Fruit fly (Drosophila melanogaster) whole organism, embryonic: Measurements from ENCODE around the gene CG14286.

Experiments
- Antp ChIP-seq: fragments of 200-800 bp; sonication (Bioruptor generic); optimal IDR thresholded peaks from 3 replicates; lab custom pipeline; 2016; ENCODE audit warnings: missing biosample characterization, missing genetic modification characterization
- Atf3 ChIP-seq: fragments of 200-800 bp; sonication (Bioruptor generic); optimal IDR thresholded peaks from 3 replicates; lab custom pipeline; 2016; ENCODE audit warnings: missing biosample characterization, missing genetic modification characterization
- CG1024 ChIP-seq: fragments of 200-800 bp; sonication (Bioruptor generic); IDR thresholded peaks from 2 replicates; pipeline ENCODE4 v1.3.6; 2022; ENCODE audit warnings: missing biosample characterization, missing genetic modification characterization
- CG11085 ChIP-seq: fragments of 200-800 bp; sonication (Bioruptor generic); IDR thresholded peaks from 2 replicates; pipeline ENCODE4 v1.3.6; 2022; ENCODE audit warnings: missing biosample characterization, missing genetic modification characterization
- CG11695 ChIP-seq: fragments of 200-800 bp; sonication (Bioruptor generic); IDR thresholded peaks from 3 replicates; pipeline ENCODE4 v1.3.6; 2022; ENCODE audit warnings: missing biosample characterization, missing genetic modification characterization
- CG12769 ChIP-seq: fragments of 200-800 bp; sonication (Bioruptor generic); optimal IDR thresholded peaks from 2 replicates; lab custom pipeline; 2019; ENCODE audit warnings: missing biosample characterization, mild to moderate bottlenecking, missing genetic modification characterization, moderate library complexity
- CG14050 ChIP-seq: fragments of 200-800 bp; sonication (Bioruptor generic); IDR thresholded peaks from 3 replicates; pipeline ENCODE4 v1.3.6; 2022; ENCODE audit warnings: missing biosample characterization, missing genetic modification characterization
- CG15269 ChIP-seq: fragments of 200-800 bp; sonication (Bioruptor generic); optimal IDR thresholded peaks from 2 replicates; lab custom pipeline; 2018; ENCODE audit warnings: missing biosample characterization, mild to moderate bottlenecking, missing genetic modification characterization, moderate library complexity
- CG15514 ChIP-seq: fragments of 200-800 bp; sonication (Bioruptor generic); optimal IDR thresholded peaks from 3 replicates; lab custom pipeline; 2017; ENCODE audit warnings: missing biosample characterization, missing genetic modification characterization, mild to moderate bottlenecking, moderate library complexity, missing genetic modification reagents
- CG1603 ChIP-seq: fragments of 200-800 bp; sonication (Bioruptor generic); optimal IDR thresholded peaks from 2 replicates; lab custom pipeline; 2019; ENCODE audit warnings: missing biosample characterization, mild to moderate bottlenecking, missing genetic modification characterization, moderate library complexity
- CG16815 ChIP-seq: fragments of 200-800 bp; sonication (Bioruptor generic); optimal IDR thresholded peaks from 3 replicates; lab custom pipeline; 2017; ENCODE audit warnings: missing biosample characterization, mild to moderate bottlenecking, missing genetic modification characterization
- CG2678 ChIP-seq: fragments of 200-800 bp; sonication (Bioruptor generic); optimal IDR thresholded peaks from 3 replicates; lab custom pipeline; 2019; ENCODE audit warnings: missing biosample characterization, mild to moderate bottlenecking, missing genetic modification characterization, moderate library complexity
- CG2875 ChIP-seq: fragments of 200-800 bp; sonication (Bioruptor generic); optimal IDR thresholded peaks from 2 replicates; lab custom pipeline; 2017; ENCODE audit warnings: missing biosample characterization, mild to moderate bottlenecking, missing genetic modification characterization, missing genetic modification reagents
- CG3407 ChIP-seq: fragments of 200-800 bp; sonication (Bioruptor generic); optimal IDR thresholded peaks from 2 replicates; lab custom pipeline; 2018; ENCODE audit warnings: missing biosample characterization, mild to moderate bottlenecking, missing genetic modification characterization
- CG3847 ChIP-seq: fragments of 200-800 bp; sonication (Bioruptor generic); IDR thresholded peaks from 2 replicates; pipeline ENCODE4 v1.3.6; 2022; ENCODE audit warnings: missing biosample characterization, missing genetic modification characterization
- CG4707 ChIP-seq: fragments of 200-800 bp; sonication (Bioruptor generic); optimal IDR thresholded peaks from 2 replicates; lab custom pipeline; 2018; ENCODE audit warnings: missing biosample characterization, mild to moderate bottlenecking, missing genetic modification characterization, moderate library complexity
- CG7556 ChIP-seq: fragments of 200-800 bp; sonication (Bioruptor generic); optimal IDR thresholded peaks from 2 replicates; lab custom pipeline; 2017; ENCODE audit warnings: missing biosample characterization, mild to moderate bottlenecking, missing genetic modification characterization
- CG8478 ChIP-seq: fragments of >200 bp; optimal IDR thresholded peaks from 2 replicates; lab custom pipeline; 2018
- CG9817 ChIP-seq: fragments of 200-800 bp; sonication (Bioruptor generic); optimal IDR thresholded peaks from 2 replicates; lab custom pipeline; 2018; ENCODE audit warnings: missing biosample characterization, mild to moderate bottlenecking, missing genetic modification characterization, moderate library complexity
- Chrac-16 ChIP-seq: fragments of 200-800 bp; sonication (Bioruptor generic); optimal IDR thresholded peaks from 3 replicates; lab custom pipeline; 2016; ENCODE audit warnings: missing biosample characterization, missing genetic modification characterization
- Doc3 ChIP-seq: fragments of 200-800 bp; sonication (Bioruptor generic); IDR thresholded peaks from 3 replicates; pipeline ENCODE4 v1.3.6; 2022; ENCODE audit warnings: missing biosample characterization, missing genetic modification characterization; ENCODE audit not compliant: partially characterized antibody
- E2f1 ChIP-seq: fragments of 200-800 bp; sonication (Bioruptor generic); IDR thresholded peaks from 2 replicates; pipeline ENCODE4 v1.3.6; 2022; ENCODE audit warnings: missing biosample characterization, missing genetic modification characterization
- Ets65A ChIP-seq: fragments of 200-800 bp; sonication (Bioruptor generic); peaks from one replicate; lab custom pipeline; 2016; ENCODE audit warnings: missing biosample characterization, missing genetic modification characterization
- Hmx ChIP-seq: fragments of 200-800 bp; sonication (Bioruptor generic); optimal IDR thresholded peaks from 2 replicates; lab custom pipeline; 2016; ENCODE audit warnings: missing biosample characterization, missing genetic modification characterization
- Hr51 ChIP-seq, 2 experiments: fragments of 200-800 bp; sonication (Bioruptor generic); optimal IDR thresholded peaks; 2 replicates in 1 of 2; 3 replicates in 1 of 2; lab custom pipeline; 2016 to 2018; ENCODE audit warnings: missing biosample characterization in 2 of 2, missing genetic modification characterization in 2 of 2, mild to moderate bottlenecking in 1 of 2, moderate library complexity in 1 of 2
- Med ChIP-seq: fragments of 200-800 bp; sonication (Bioruptor generic); peaks from one replicate; lab custom pipeline; 2016; ENCODE audit warnings: missing biosample characterization, missing genetic modification characterization, mild to moderate bottlenecking, inconsistent platforms, moderate library complexity
- Neu2 ChIP-seq: fragments of 200-800 bp; sonication (Bioruptor generic); optimal IDR thresholded peaks from 3 replicates; lab custom pipeline; 2016; ENCODE audit warnings: missing biosample characterization, missing genetic modification characterization, borderline replicate concordance
- Optix ChIP-seq: fragments of 200-800 bp; sonication (Bioruptor generic); IDR thresholded peaks from 3 replicates; pipeline ENCODE4 v1.3.6; 2022; ENCODE audit warnings: missing biosample characterization, missing genetic modification characterization
- Ptx1 ChIP-seq: fragments of 200-800 bp; sonication (Bioruptor generic); IDR thresholded peaks from 2 replicates; pipeline ENCODE4 v1.3.6; 2022; ENCODE audit warnings: missing biosample characterization, missing genetic modification characterization
- br ChIP-seq: fragments of >200 bp; optimal IDR thresholded peaks from 2 replicates; lab custom pipeline; 2017
- dati ChIP-seq: fragments of 200-800 bp; sonication (Bioruptor generic); IDR thresholded peaks from 2 replicates; pipeline ENCODE4 v1.3.6; 2022; ENCODE audit warnings: missing biosample characterization, missing genetic modification characterization
- dysf ChIP-seq: fragments of 200-800 bp; sonication (Bioruptor generic); IDR thresholded peaks from 3 replicates; pipeline ENCODE4 v1.3.6; 2022; ENCODE audit warnings: missing biosample characterization, missing genetic modification characterization
- fd96Cb ChIP-seq: fragments of 200-800 bp; sonication (Bioruptor generic); optimal IDR thresholded peaks from 2 replicates; lab custom pipeline; 2018; ENCODE audit warnings: missing biosample characterization, mild to moderate bottlenecking, missing genetic modification characterization, moderate library complexity
- gsb ChIP-seq: fragments of 200-800 bp; sonication (Bioruptor generic); IDR thresholded peaks from 2 replicates; pipeline ENCODE4 v1.3.6; 2022; ENCODE audit warnings: missing biosample characterization, missing genetic modification characterization
- gt ChIP-seq: fragments of 200-800 bp; sonication (Bioruptor generic); IDR thresholded peaks from 2 replicates; pipeline ENCODE4 v1.3.6; 2022; ENCODE audit warnings: missing biosample characterization, missing genetic modification characterization
- hkb ChIP-seq, 2 experiments: fragments of 200-800 bp in 1 of 2; fragments of >200 bp in 1 of 2; sonication (Bioruptor generic) in 1 of 2; IDR thresholded peaks in 1 of 2; optimal IDR thresholded peaks in 1 of 2; 2 replicates each; pipeline versions ENCODE4 v1.3.6 to Lab custom; 2017 to 2022; ENCODE audit warnings: missing biosample characterization in 1 of 2, missing genetic modification characterization in 1 of 2
- hth ChIP-seq: fragments of >200 bp; optimal IDR thresholded peaks from 2 replicates; lab custom pipeline; 2017; ENCODE audit warnings: inconsistent platforms
- lmd ChIP-seq: fragments of 200-800 bp; sonication (Bioruptor generic); IDR thresholded peaks from 2 replicates; pipeline ENCODE4 v1.3.6; 2022; ENCODE audit warnings: missing biosample characterization, missing genetic modification characterization
- mirr ChIP-seq: fragments of 200-800 bp; sonication (Bioruptor generic); optimal IDR thresholded peaks from 3 replicates; lab custom pipeline; 2018; ENCODE audit warnings: missing biosample characterization, mild to moderate bottlenecking, missing genetic modification characterization
- nerfin-1 ChIP-seq: fragments of 200-800 bp; sonication (Bioruptor generic); optimal IDR thresholded peaks from 3 replicates; lab custom pipeline; 2019; ENCODE audit warnings: missing biosample characterization, mild to moderate bottlenecking, missing genetic modification characterization, moderate library complexity
- nmo ChIP-seq: fragments of 200-800 bp; sonication (Bioruptor generic); optimal IDR thresholded peaks from 2 replicates; lab custom pipeline; 2018; ENCODE audit warnings: missing biosample characterization, mild to moderate bottlenecking, missing genetic modification characterization, moderate library complexity
- odd ChIP-seq: fragments of 200-800 bp; sonication (Bioruptor generic); optimal IDR thresholded peaks from 2 replicates; lab custom pipeline; 2017; ENCODE audit warnings: missing biosample characterization, mild to moderate bottlenecking, missing genetic modification characterization
- prd ChIP-seq, 3 experiments: fragments of >200 bp in 2 of 3; fragments of 200-800 bp in 1 of 3; sonication (Bioruptor generic) in 1 of 3; optimal IDR thresholded peaks in 2 of 3; IDR thresholded peaks in 1 of 3; 2 replicates in 2 of 3; 3 replicates in 1 of 3; pipeline versions ENCODE4 v1.3.6 to Lab custom; 2017 to 2022; ENCODE audit warnings: missing biosample characterization in 1 of 3, missing genetic modification characterization in 1 of 3
- sima ChIP-seq: fragments of 200-800 bp; sonication (Bioruptor generic); optimal IDR thresholded peaks from 2 replicates; lab custom pipeline; 2016; ENCODE audit warnings: missing biosample characterization, missing genetic modification characterization
- sqz ChIP-seq: fragments of 200-800 bp; sonication (Bioruptor generic); optimal IDR thresholded peaks from 3 replicates; lab custom pipeline; 2018; ENCODE audit warnings: missing biosample characterization, mild to moderate bottlenecking, missing genetic modification characterization
- ttk ChIP-seq: fragments of 200-800 bp; sonication (Bioruptor generic); IDR thresholded peaks from 2 replicates; pipeline ENCODE4 v2.1.2; 2022; ENCODE audit warnings: missing biosample characterization, missing genetic modification characterization
- tup ChIP-seq: fragments of 200-800 bp; sonication (Bioruptor generic); optimal IDR thresholded peaks from 2 replicates; lab custom pipeline; 2016; ENCODE audit warnings: missing biosample characterization, mild to moderate bottlenecking, missing genetic modification characterization, moderate library complexity
- vnd ChIP-seq: fragments of 200-800 bp; sonication (Bioruptor generic); IDR thresholded peaks from 3 replicates; pipeline ENCODE4 v1.3.6; 2022; ENCODE audit warnings: missing biosample characterization, missing genetic modification characterization; ENCODE audit not compliant: partially characterized antibody
- zfh1 ChIP-seq: fragments of 200-800 bp; sonication (Bioruptor generic); IDR thresholded peaks from 3 replicates; pipeline ENCODE4 v1.3.6; 2022; ENCODE audit warnings: missing biosample characterization, missing genetic modification characterization

The CG14286 gene

dm6 chr3R:19014742-19015422, 9.0 kb upstream of the CG14286 start (continued):
- TF ChIP-seq ttk (peak; percentile 62), Hr51 (GFP tag; optimal IDR thresholded peaks at IDR 0.05; lab: Kevin White, UChicago) (peak in 1 of 2 experiments; percentile 31), vnd (GFP tag; lab: Robert Waterston, UW) (no peak), Chrac-16 (GFP tag; lab: Kevin White, UChicago) (peak; percentile 24), CG11695 (GFP tag; lab: Robert Waterston, UW) (0 out of 3 replicates have a peak, but pooled peaks have one; percentile 35), lmd (GFP tag; lab: Robert Waterston, UW) (peak; percentile 56), CG1603 (tag; lab: Kevin White, UChicago) (no peak), CG2875 (GFP tag; lab: Kevin White, UChicago) (peak; percentile 58), nerfin-1 (tag; lab: Kevin White, UChicago) (peak; percentile 20), CG11085 (GFP tag; lab: Robert Waterston, UW) (no peak), CG15269 (tag; lab: Kevin White, UChicago) (peak; percentile 22), Optix (no peak), Antp (no peak), hkb (optimal IDR thresholded peaks at IDR 0.05; lab: Kevin White, UChicago) (no peak), hkb (GFP tag; IDR thresholded peaks at IDR 0.05; lab: Robert Waterston, UW) (peak; percentile 55), CG9817 (no peak), CG1024 (peak; percentile 58), dati (GFP tag; lab: Robert Waterston, UW) (0 out of 2 replicates have a peak, but pooled peaks have one; percentile 35), CG3847 (GFP tag; lab: Robert Waterston, UW) (no peak), gt (no peak), Atf3 (GFP tag; lab: Kevin White, UChicago) (no peak), Hmx (GFP tag; lab: Kevin White, UChicago) (no peak), CG2678 (tag; lab: Kevin White, UChicago) (peak; percentile 57), dysf (GFP tag; lab: Robert Waterston, UW) (peak; percentile 45; the same call in 1 of the 3 replicates), CG14050 (GFP tag; lab: Robert Waterston, UW) (no peak; the same call in 2 of the 3 replicates), Ptx1 (GFP tag; lab: Robert Waterston, UW) (peak; percentile 58), CG8478 (no peak), CG15514 (no peak), Doc3 (GFP tag; lab: Robert Waterston, UW) (no peak), br (lab: Kevin White, UChicago) (no peak), zfh1 (peak; percentile 70), CG7556 (peak; percentile 15), hth (no peak), CG4707 (GFP tag; lab: Kevin White, UChicago) (no peak), Neu2 (GFP tag; lab: Kevin White, UChicago) (no peak), gsb (GFP tag; lab: Robert Waterston, UW) (no peak), nmo (GFP tag; lab: Kevin White, UChicago) (peak; percentile 69), sima (no peak), fd96Cb (tag; lab: Kevin White, UChicago) (peak; percentile 48), prd (optimal IDR thresholded peaks at IDR 0.05; lab: Kevin White, UChicago) (no peak), prd (GFP tag; IDR thresholded peaks at IDR 0.05; lab: Robert Waterston, UW) (peak; percentile 56; the same call in 1 of the 3 replicates), CG12769 (tag; lab: Kevin White, UChicago) (peak; percentile 53), CG3407 (peak; percentile 9), E2f1 (GFP tag; lab: Robert Waterston, UW) (peak; percentile 60), odd (GFP tag; lab: Kevin White, UChicago) (no peak), Ets65A (peak; percentile 1), Med (no peak), CG16815 (GFP tag; lab: Kevin White, UChicago) (no peak), tup (GFP tag; lab: Kevin White, UChicago) (no peak), mirr (GFP tag; lab: Kevin White, UChicago) (no peak), sqz (GFP tag; lab: Kevin White, UChicago) (peak; percentile 2)
